Fruit fly (Drosophila melanogaster) ovary, adult (tissue): ENCODE data around the gene Mcm10.

Source experiments
- CG17801 ChIP-seq: fragments of 200-800 bp; optimal IDR thresholded peaks from 2 replicates; lab custom pipeline; 2019; ENCODE audit warnings: missing biosample characterization, mild to moderate bottlenecking, missing genetic modification characterization, moderate library complexity; ENCODE audit not compliant: partially characterized antibody

Gene Mcm10

dm6 chr2L:21206193-21206592 lies 26.5 kb downstream of the Mcm10 start, which contains the start of gene clumsy:
Gene clumsy, plus strand, starts transcription at chr2L:21206493.
- no peak for TF ChIP-seq CG17801

DNA sequence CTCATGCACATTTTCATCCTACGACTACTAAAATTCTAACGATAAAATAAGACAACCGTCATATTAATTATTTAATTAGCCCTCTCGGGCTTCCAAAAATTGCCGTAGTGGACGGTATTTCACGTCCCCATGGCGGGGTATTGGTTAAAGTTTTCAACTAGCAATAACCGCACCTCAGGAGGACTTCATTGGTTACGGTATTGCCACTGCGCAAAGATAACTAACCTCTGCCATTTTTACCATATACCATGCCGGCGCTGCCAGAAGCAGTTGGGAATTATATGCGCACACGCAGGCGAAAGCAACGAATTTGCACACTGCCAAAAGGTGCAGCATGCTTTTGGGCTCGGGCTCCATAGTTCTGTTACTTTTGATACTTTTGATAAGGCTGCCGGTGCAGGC lies 35.2 kb downstream of the Mcm10 start:
- TF ChIP-seq CG17801: peak; percentile 38

DNA sequence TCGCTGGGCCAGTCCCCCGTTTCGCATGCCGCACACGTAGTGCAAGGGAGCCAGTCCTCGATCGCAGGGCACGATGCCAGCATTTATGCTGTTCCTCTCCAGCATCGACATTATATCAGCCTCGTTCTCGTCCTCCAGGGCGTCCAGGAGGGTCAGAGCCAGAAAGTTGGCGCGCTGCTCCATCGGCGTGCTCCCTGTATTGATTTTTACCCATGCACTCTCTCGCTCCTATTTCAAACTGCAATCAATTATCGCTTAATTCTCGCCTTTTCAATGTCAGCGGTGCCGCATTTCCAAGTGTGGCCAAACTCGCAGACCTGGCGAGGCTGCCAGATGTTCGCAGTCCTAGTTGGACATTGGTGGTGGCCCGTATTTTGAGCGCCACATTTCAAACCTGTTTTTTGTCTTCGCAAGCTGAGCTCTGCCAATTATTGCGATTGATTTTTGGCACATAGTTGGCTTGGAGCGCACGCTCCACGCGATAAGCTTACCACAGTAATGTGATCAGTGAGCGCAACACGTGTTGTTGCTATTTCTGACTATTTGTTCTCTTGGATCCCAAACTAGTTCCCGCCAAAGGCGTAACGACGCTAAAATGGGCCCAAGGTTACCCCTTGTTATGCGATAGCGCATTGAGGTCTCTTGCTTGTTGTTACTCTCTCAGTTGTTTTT lies 38.6 kb downstream of the Mcm10 start, which contains the start of gene CG8679:
TSS of gene CG8679 (minus strand) at position 305 of the 672 bp plus-strand sequence.
- no peak for TF ChIP-seq CG17801

dm6 chr2L:21218912-21219246 lies 39.1 kb downstream of the Mcm10 start:
- TF ChIP-seq CG17801: peak; percentile 1

DNA sequence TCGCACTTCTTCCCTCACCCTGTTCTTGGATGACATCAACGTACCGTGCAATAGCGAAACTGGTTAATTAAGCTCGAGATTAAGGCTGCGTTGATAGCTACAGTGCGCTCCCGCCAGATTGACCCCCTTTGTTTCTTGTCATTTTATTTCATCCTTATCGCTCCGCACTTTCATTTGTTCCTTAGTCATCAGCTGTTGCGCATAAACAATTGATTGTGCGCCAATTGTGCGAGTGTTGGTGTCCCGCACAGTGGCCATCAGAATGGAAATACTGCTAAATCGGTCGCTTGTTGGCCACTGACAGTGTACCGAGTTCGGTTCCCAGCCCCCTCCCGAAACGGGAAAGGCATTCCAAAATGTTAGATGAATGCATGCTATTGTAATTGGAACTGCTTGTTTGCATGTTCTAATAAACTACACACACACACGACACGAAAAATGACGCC lies 39.9 kb downstream of the Mcm10 start:
- TF ChIP-seq CG17801: no peak

DNA sequence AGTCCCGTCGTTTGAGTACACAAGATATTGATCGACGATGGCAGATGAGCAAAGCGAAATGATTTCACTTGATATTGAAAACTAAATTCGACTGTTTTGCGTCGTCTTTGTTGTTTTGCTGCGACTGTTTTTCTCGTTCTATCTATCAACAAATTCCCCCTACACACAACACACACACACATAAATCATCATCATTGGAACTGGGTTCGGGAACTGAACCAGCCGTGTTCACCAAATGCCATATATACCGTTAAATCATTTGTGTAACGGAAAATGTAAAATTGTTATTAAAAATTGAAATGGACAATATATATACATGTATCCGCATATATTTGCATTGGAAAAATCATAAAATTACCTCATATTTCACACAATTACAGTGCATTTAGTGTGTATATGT lies 40.7 kb downstream of the Mcm10 start, which contains the start of gene Atg18b:
TSS of gene Atg18b (minus strand) at position 177 of the 400 bp plus-strand sequence.
- no peak for TF ChIP-seq CG17801

DNA sequence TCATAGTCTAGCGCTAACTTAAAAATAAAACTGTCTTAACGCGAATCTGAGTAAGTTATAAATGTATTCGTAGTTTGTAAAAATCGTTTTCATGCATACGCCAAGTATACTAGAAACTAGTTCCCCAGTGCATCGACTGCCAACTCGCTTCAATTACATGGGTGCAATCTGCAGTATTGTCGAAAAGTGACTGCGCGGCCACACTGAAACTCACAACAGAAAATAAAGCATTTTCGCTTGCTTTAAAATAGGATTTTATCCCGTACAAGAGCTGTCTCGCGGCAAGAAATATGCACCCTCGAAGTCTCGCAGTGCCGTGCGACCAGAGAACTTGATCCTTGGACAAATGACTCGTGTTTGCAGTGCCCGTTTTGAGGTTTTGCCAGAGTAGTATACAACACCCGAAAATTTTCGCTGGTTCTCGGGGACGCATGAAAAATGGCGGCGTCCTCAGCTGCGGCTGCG lies 41.4 kb downstream of the Mcm10 start, which contains the start of gene CG8677:
TSS of gene CG8677 (plus strand) at position 199 of the 465 bp plus-strand sequence.
- no peak for TF ChIP-seq CG17801

- TF ChIP-seq CG17801: no peak
Measured at dm6 chr2L:21221778-21222177, 42.0 kb downstream of the Mcm10 start.
